Worm (Caenorhabditis elegans) whole organism, L4 larva: ENCODE results near the gene F49F1.4.

Source experiments
- D1046.2 ChIP-seq: fragments of 200-800 bp; sonication (Bioruptor generic); IDR thresholded peaks from 2 replicates; pipeline ENCODE4 v1.3.6; 2022; ENCODE audit warnings: missing genetic modification characterization, missing compliant biosample characterization
- F37D6.2 ChIP-seq: sonication (generic microtip); optimal IDR thresholded peaks from 2 replicates; lab custom pipeline; 2016; ENCODE audit warnings: mild to moderate bottlenecking, missing genetic modification characterization, missing compliant biosample characterization
- F44E2.7 ChIP-seq: fragments of 200-800 bp; sonication (Bioruptor generic); IDR thresholded peaks from 2 replicates; pipeline ENCODE4 v2.1.2; 2022; ENCODE audit warnings: missing genetic modification characterization, missing compliant biosample characterization
- F49E8.2 ChIP-seq: sonication (generic microtip); optimal IDR thresholded peaks from 2 replicates; lab custom pipeline; 2016; ENCODE audit warnings: missing compliant biosample characterization, mild to moderate bottlenecking, missing genetic modification characterization, borderline replicate concordance
- T20F7.1 ChIP-seq: fragments of 200-800 bp; sonication (Bioruptor generic); optimal IDR thresholded peaks from 2 replicates; lab custom pipeline; 2018; ENCODE audit warnings: mild to moderate bottlenecking, missing genetic modification characterization, missing compliant biosample characterization
- T26A8.4 ChIP-seq: fragments of 200-800 bp; sonication (Bioruptor generic); IDR thresholded peaks from 2 replicates; pipeline ENCODE4 v1.3.6; 2022; ENCODE audit warnings: missing genetic modification characterization, missing compliant biosample characterization
- Y105C5A.15 ChIP-seq: fragments of 200-800 bp; sonication (Bioruptor generic); IDR thresholded peaks from 2 replicates; pipeline ENCODE4 v1.3.6; 2022; ENCODE audit warnings: missing genetic modification characterization, missing compliant biosample characterization
- Y75B8A.6 ChIP-seq: fragments of 200-800 bp; sonication (Bioruptor generic); IDR thresholded peaks from 2 replicates; pipeline ENCODE4 v1.3.6; 2022; ENCODE audit warnings: missing genetic modification reagents, missing genetic modification characterization, missing compliant biosample characterization
- ZK337.2 ChIP-seq: fragments of 200-800 bp; sonication (Bioruptor generic); IDR thresholded peaks from 2 replicates; pipeline ENCODE4 v1.3.6; 2022; ENCODE audit warnings: missing genetic modification reagents, missing genetic modification characterization, missing compliant biosample characterization
- aha-1 ChIP-seq: fragments of 150-350 bp; peaks from one replicate; lab custom pipeline; 2014; ENCODE audit warnings: missing biosample characterization, missing genetic modification characterization
- ama-1 ChIP-seq: fragments of 150-350 bp; optimal IDR thresholded peaks from 2 replicates; lab custom pipeline; 2014; ENCODE audit warnings: inconsistent platforms, mixed read lengths
- ceh-20 ChIP-seq: fragments of 200-800 bp; sonication (Bioruptor generic); IDR thresholded peaks from 2 replicates; pipeline ENCODE4 v1.3.6; 2022; ENCODE audit warnings: missing genetic modification reagents, missing genetic modification characterization, missing compliant biosample characterization
- ceh-28 ChIP-seq: fragments of 150-350 bp; optimal IDR thresholded peaks from 2 replicates; lab custom pipeline; 2014; ENCODE audit warnings: missing biosample characterization, missing genetic modification reagents, missing genetic modification characterization
- ces-1 ChIP-seq: fragments of 150-350 bp; sonication (generic microtip); optimal IDR thresholded peaks from 4 replicates; lab custom pipeline; 2014; ENCODE audit warnings: missing biosample characterization, missing genetic modification reagents, missing genetic modification characterization
- daf-16 ChIP-seq, 3 experiments: sonication (generic microtip); optimal IDR thresholded peaks; 2 replicates each; lab custom pipeline; 2016 to 2017; ENCODE audit warnings: missing genetic modification characterization in 3 of 3, missing genetic modification reagents in 3 of 3, mild to moderate bottlenecking in 2 of 3, missing compliant biosample characterization in 2 of 3, missing biosample characterization in 1 of 3, moderate library complexity in 1 of 3
- daf-8 ChIP-seq: fragments of 200-800 bp; sonication (Bioruptor generic); IDR thresholded peaks from 2 replicates; pipeline ENCODE4 v1.3.6; 2022; ENCODE audit warnings: missing genetic modification characterization, missing compliant biosample characterization
- duxl-1 ChIP-seq: sonication (generic microtip); optimal IDR thresholded peaks from 2 replicates; lab custom pipeline; 2016; ENCODE audit warnings: mild to moderate bottlenecking, missing genetic modification characterization, moderate library complexity, missing compliant biosample characterization; ENCODE audit not compliant: poor library complexity
- egl-43 ChIP-seq: fragments of 200-800 bp; sonication (Bioruptor generic); IDR thresholded peaks from 2 replicates; pipeline ENCODE4 v1.3.6; 2022; ENCODE audit warnings: missing genetic modification reagents, missing genetic modification characterization, missing compliant biosample characterization
- fkh-10 ChIP-seq: fragments of 150-350 bp; optimal IDR thresholded peaks from 2 replicates; lab custom pipeline; 2014; ENCODE audit warnings: missing biosample characterization, missing genetic modification reagents, missing genetic modification characterization
- gei-8 ChIP-seq: fragments of 200-800 bp; sonication (Bioruptor generic); optimal IDR thresholded peaks from 2 replicates; lab custom pipeline; 2018; ENCODE audit warnings: mild to moderate bottlenecking, missing genetic modification characterization, missing compliant biosample characterization
- hif-1 ChIP-seq, 2 experiments: sonication (generic microtip); optimal IDR thresholded peaks; 2 replicates each; lab custom pipeline; 2016 to 2017; ENCODE audit warnings: missing compliant biosample characterization in 2 of 2, missing genetic modification characterization in 2 of 2, missing genetic modification reagents in 2 of 2, missing genotype in 2 of 2, mild to moderate bottlenecking in 1 of 2
- hlh-11 ChIP-seq: fragments of 200-800 bp; sonication (Bioruptor generic); optimal IDR thresholded peaks from 2 replicates; lab custom pipeline; 2018; ENCODE audit warnings: mild to moderate bottlenecking, missing genetic modification characterization, missing compliant biosample characterization
- hlh-30 ChIP-seq: sonication (generic microtip); optimal IDR thresholded peaks from 2 replicates; lab custom pipeline; 2017; ENCODE audit warnings: antibody characterized with exemption, mild to moderate bottlenecking, missing genetic modification characterization, missing compliant biosample characterization; ENCODE audit not compliant: insufficient read depth
- lin-1 ChIP-seq: fragments of 200-800 bp; sonication (Bioruptor generic); IDR thresholded peaks from 2 replicates; pipeline ENCODE4 v1.3.6; 2022; ENCODE audit warnings: missing genetic modification reagents, missing genetic modification characterization, missing compliant biosample characterization
- lin-13 ChIP-seq: fragments of 150-350 bp; optimal IDR thresholded peaks from 2 replicates; lab custom pipeline; 2014; ENCODE audit warnings: missing biosample characterization, missing genetic modification reagents, missing genetic modification characterization
- lin-38 ChIP-seq: fragments of 200-800 bp; sonication (Bioruptor generic); IDR thresholded peaks from 2 replicates; pipeline ENCODE4 v1.3.6; 2022; ENCODE audit warnings: missing genetic modification reagents, missing genetic modification characterization, missing compliant biosample characterization
- lsy-2 ChIP-seq, 2 experiments: fragments of 150-350 bp in 1 of 2; sonication (generic microtip) in 1 of 2; optimal IDR thresholded peaks; 2 replicates each; lab custom pipeline; 2014 to 2017; ENCODE audit warnings: missing biosample characterization in 2 of 2, missing genetic modification characterization in 2 of 2
- madf-9 ChIP-seq: fragments of 200-800 bp; sonication (Bioruptor generic); conservative IDR thresholded peaks from 2 replicates; pipeline ENCODE4 v1.3.6; 2022; ENCODE audit warnings: missing genetic modification reagents, missing genetic modification characterization, missing compliant biosample characterization
- mes-2 ChIP-seq: sonication (generic microtip); optimal IDR thresholded peaks from 2 replicates; lab custom pipeline; 2016; ENCODE audit warnings: missing genotype, mild to moderate bottlenecking, missing genetic modification characterization, missing compliant biosample characterization; ENCODE audit not compliant: poor library complexity, severe bottlenecking
- nhr-102 ChIP-seq: sonication (generic microtip); optimal IDR thresholded peaks from 2 replicates; lab custom pipeline; 2016; ENCODE audit warnings: mild to moderate bottlenecking, missing genetic modification characterization, moderate library complexity, missing compliant biosample characterization
- nhr-11 ChIP-seq: fragments of 150-350 bp; optimal IDR thresholded peaks from 2 replicates; lab custom pipeline; 2014; ENCODE audit warnings: missing biosample characterization, missing genetic modification characterization
- nhr-111 ChIP-seq: fragments of 200-800 bp; sonication (Bioruptor generic); optimal IDR thresholded peaks from 2 replicates; lab custom pipeline; 2018; ENCODE audit warnings: mild to moderate bottlenecking, missing genetic modification characterization, missing compliant biosample characterization
- nhr-25 ChIP-seq: sonication (generic microtip); optimal IDR thresholded peaks from 2 replicates; lab custom pipeline; 2017; ENCODE audit warnings: missing genetic modification characterization, mild to moderate bottlenecking, missing compliant biosample characterization, antibody characterized with exemption, moderate library complexity, borderline replicate concordance; ENCODE audit not compliant: insufficient read depth
- nhr-41 ChIP-seq: fragments of 200-800 bp; sonication (Bioruptor generic); IDR thresholded peaks from 2 replicates; pipeline ENCODE4 v1.3.6; 2022; ENCODE audit warnings: missing genetic modification reagents, missing genetic modification characterization, missing compliant biosample characterization
- nhr-76 ChIP-seq: fragments of 150-350 bp; optimal IDR thresholded peaks from 2 replicates; lab custom pipeline; 2014; ENCODE audit warnings: missing biosample characterization, missing genetic modification characterization
- php-3 ChIP-seq: fragments of 200-800 bp; sonication (Bioruptor generic); IDR thresholded peaks from 2 replicates; pipeline ENCODE4 v1.3.6; 2022; ENCODE audit warnings: missing genetic modification reagents, missing genetic modification characterization, missing compliant biosample characterization
- saeg-2 ChIP-seq: fragments of 200-800 bp; sonication (Bioruptor generic); IDR thresholded peaks from 2 replicates; pipeline ENCODE4 v1.3.6; 2022; ENCODE audit warnings: missing genetic modification reagents, missing genetic modification characterization, missing compliant biosample characterization
- tag-97 ChIP-seq: fragments of 200-800 bp; sonication (Bioruptor generic); IDR thresholded peaks from 2 replicates; pipeline ENCODE4 v1.3.6; 2022; ENCODE audit warnings: missing genetic modification characterization, missing compliant biosample characterization
- tra-1 ChIP-seq: fragments of 200-800 bp; sonication (Bioruptor generic); IDR thresholded peaks from 2 replicates; pipeline ENCODE4 v1.3.6; 2022; ENCODE audit warnings: missing genetic modification reagents, missing genetic modification characterization, missing compliant biosample characterization
- unc-62 ChIP-seq, 3 experiments: fragments of 150-350 bp in 1 of 3; sonication (generic microtip); optimal IDR thresholded peaks in 2 of 3; peaks in 1 of 3; 1 replicate in 1 of 3; 2 replicates in 2 of 3; lab custom pipeline; 2014 to 2017; ENCODE audit warnings: missing biosample characterization in 3 of 3, missing genetic modification characterization in 3 of 3, missing genetic modification reagents in 3 of 3, missing genotype in 1 of 3

The F49F1.4 gene

DNA sequence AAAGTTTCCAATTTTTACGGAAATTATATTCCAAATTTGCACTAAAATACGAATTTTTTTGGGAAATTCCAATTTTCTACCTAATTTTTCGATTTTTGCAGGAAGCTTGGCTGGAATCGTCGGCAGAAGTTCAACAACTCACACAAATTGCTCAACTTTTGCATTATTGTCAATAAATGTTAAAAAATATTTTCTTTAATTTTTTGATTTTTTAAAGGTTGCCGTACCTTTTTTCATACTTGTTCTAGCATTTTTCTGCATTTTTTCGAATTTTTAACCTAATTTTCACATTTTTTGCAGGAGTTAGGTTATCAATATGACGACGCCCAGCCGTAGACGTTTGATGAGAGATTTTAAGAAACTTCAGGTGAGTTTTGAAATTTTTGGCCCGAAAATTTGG lies 12.8 kb downstream of the F49F1.4 start, which contains the start of gene ubc-1:
Gene ubc-1 (plus strand): TSS at position 301 of the 400 bp plus-strand sequence.
- TF ChIP-seq T26A8.4 (GFP tag; lab: Robert Waterston, UW) (no peak), unc-62 (GFP tag; optimal IDR thresholded peaks at IDR 0.05 in 1 of 2; lab: Kevin White, UChicago) (peak in 1 of 2 experiments; percentile 58), unc-62 (tag; optimal IDR thresholded peaks at IDR 0.05; lab: Kevin White, UChicago) (no peak)

DNA sequence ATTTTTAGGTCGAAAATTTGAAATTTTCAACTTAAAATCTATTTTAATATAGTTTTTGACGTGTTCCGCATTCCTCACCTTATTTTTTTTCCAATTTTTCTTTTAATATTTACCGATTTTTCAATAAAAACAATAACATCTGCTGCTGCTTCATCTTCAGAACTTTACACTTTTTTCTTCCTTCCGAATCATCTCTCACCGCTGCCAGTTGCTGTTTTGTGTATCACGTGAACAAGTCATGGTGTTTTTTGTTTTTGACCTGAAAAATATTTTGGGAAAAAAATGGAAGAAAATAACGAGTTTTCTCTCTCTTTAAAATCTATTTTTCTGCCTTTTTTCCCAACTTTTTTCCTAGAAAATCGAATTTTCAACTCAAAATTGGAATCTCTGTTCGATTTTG lies 15.8 kb downstream of the F49F1.4 start:
- TF ChIP-seq hlh-30 (tag; lab: Kevin White, UChicago) (peak; percentile 45), ceh-28 (tag; lab: Kevin White, UChicago) (no peak), daf-16 (GFP tag; optimal IDR thresholded peaks at IDR 0.05; lab: Kevin White, UChicago) (peak in 1 of 2 experiments; percentile 95), daf-16 (tag; optimal IDR thresholded peaks at IDR 0.05; lab: Kevin White, UChicago) (no peak)

DNA sequence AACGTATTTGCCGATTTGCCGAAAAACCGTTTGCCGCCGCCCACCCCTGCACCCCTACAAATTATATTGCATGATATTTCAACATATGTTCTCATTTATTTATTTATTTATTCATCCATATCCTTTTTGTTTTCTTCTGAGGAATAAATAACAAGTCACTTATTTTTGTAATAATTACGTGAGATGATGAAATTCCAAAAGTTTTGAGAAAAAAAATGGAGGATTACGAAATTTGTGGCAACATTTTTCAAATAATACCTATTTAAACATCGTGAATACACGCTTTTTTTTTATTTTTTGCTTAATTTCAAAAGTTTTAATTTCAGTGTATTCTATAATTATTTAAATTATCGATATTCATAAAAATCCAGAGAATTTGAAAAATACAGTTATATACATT lies 18.6 kb downstream of the F49F1.4 start:
- no peak for TF ChIP-seq lin-13 (GFP tag; lab: Kevin White, UChicago)
- no peak for TF ChIP-seq Y105C5A.15 (GFP tag; lab: Robert Waterston, UW)
- no peak for TF ChIP-seq php-3 (GFP tag; lab: Robert Waterston, UW)
- TF ChIP-seq tag-97 = no peak
- TF ChIP-seq duxl-1 (tag; lab: Kevin White, UChicago) = no peak
- TF ChIP-seq Y75B8A.6 (GFP tag; lab: Robert Waterston, UW) = no peak
- peak; percentile 61 for TF ChIP-seq aha-1 (tag; lab: Kevin White, UChicago)
- no peak for TF ChIP-seq hif-1 (tag; optimal IDR thresholded peaks at IDR 0.05; lab: Kevin White, UChicago)
- no peak for TF ChIP-seq hlh-11 (tag; lab: Kevin White, UChicago)
- TF ChIP-seq fkh-10 (GFP tag; lab: Kevin White, UChicago) = no peak
- TF ChIP-seq madf-9 = peak; percentile 26; the same call in 1 of the 2 replicates
- no peak for TF ChIP-seq gei-8
- TF ChIP-seq nhr-76 (tag; lab: Kevin White, UChicago) = no peak
- TF ChIP-seq daf-8 = no peak
- no peak for TF ChIP-seq daf-16 (GFP tag; optimal IDR thresholded peaks at IDR 0.05; lab: Kevin White, UChicago)
- TF ChIP-seq daf-16 (tag; optimal IDR thresholded peaks at IDR 0.05; lab: Kevin White, UChicago) = no peak
- TF ChIP-seq F49E8.2 (tag; lab: Kevin White, UChicago) = no peak
- TF ChIP-seq T20F7.1 = no peak

DNA sequence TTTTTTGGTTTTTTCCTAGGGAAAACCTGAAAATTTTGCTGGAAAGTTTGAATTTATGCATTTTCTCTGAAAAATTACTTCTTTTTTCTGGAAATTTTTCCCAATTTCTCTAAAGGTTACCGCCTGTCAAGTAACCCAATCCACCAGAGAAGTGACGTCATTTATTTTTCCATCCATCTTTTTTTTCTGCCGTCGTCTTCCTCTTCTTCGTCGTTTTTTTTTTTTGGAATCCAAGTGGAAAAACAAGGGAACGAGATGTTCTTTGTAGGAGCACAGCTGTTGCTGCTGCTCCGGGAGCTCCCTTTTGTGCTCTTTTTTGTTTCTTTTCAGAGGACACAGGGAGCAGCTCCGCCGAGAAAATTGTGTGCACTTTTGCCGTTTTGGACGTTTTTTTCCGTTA lies 21.2 kb downstream of the F49F1.4 start:
- 0 out of 2 replicates have a peak, but pooled peaks have one; percentile 20 for TF ChIP-seq ceh-20 (GFP tag; lab: Robert Waterston, UW)
- no peak for TF ChIP-seq nhr-111 (GFP tag; lab: Kevin White, UChicago)
- no peak for TF ChIP-seq ZK337.2 (GFP tag; lab: Robert Waterston, UW)
- TF ChIP-seq aha-1 (tag; lab: Kevin White, UChicago) = peak; percentile 86
- TF ChIP-seq mes-2 (tag; lab: Kevin White, UChicago) = peak; percentile 1
- peak; percentile 16 for TF ChIP-seq hlh-11 (tag; lab: Kevin White, UChicago)
- peak in 1 of 2 experiments; percentile 69 for TF ChIP-seq daf-16 (GFP tag; optimal IDR thresholded peaks at IDR 0.05; lab: Kevin White, UChicago)
- no peak for TF ChIP-seq daf-16 (tag; optimal IDR thresholded peaks at IDR 0.05; lab: Kevin White, UChicago)
- TF ChIP-seq lsy-2 (tag; optimal IDR thresholded peaks at IDR 0.05; lab: Kevin White, UChicago) = peak in 1 of 2 experiments; percentile 12

DNA sequence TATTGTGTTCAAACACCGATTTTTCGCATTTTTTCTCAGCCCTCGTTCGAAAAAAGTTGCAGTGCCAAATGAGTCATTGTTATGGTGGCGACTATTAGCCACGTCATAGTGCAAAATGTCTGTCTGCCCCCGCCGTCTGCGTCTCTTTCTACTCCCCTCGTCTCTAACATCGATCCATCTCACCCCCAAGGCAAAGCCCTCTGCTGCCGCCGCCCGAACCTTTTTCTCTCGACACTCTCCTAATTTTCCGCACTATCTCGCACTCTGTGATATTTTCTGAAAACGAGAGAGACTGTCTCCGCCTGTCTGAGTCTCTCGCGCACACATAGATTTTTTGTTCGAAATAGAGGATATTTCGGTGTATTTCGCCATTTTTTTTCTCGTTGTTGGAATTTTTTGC lies 22.4 kb downstream of the F49F1.4 start:
- TF ChIP-seq D1046.2 (no peak), hlh-11 (tag; lab: Kevin White, UChicago) (peak; percentile 90), egl-43 (peak; percentile 46; the same call in 1 of the 2 replicates), tra-1 (GFP tag; lab: Robert Waterston, UW) (peak; percentile 62; the same call in 1 of the 2 replicates), lin-38 (GFP tag; lab: Robert Waterston, UW) (peak; percentile 55), F44E2.7 (GFP tag; lab: Robert Waterston, UW) (no peak), T20F7.1 (no peak), lin-1 (no peak), nhr-41 (GFP tag; lab: Robert Waterston, UW) (no peak), nhr-102 (tag; lab: Kevin White, UChicago) (peak; percentile 33), ces-1 (GFP tag; lab: Kevin White, UChicago) (no peak), nhr-25 (tag; lab: Kevin White, UChicago) (no peak), saeg-2 (GFP tag; lab: Robert Waterston, UW) (no peak), F37D6.2 (tag; lab: Kevin White, UChicago) (peak; percentile 53), nhr-111 (GFP tag; lab: Kevin White, UChicago) (no peak), Y75B8A.6 (GFP tag; lab: Robert Waterston, UW) (no peak), nhr-11 (tag; lab: Kevin White, UChicago) (peak; percentile 10), ama-1 (lab: Kevin White, UChicago) (peak; percentile 17), T26A8.4 (GFP tag; lab: Robert Waterston, UW) (peak; percentile 53; the same call in 1 of the 2 replicates)
